Worm (Caenorhabditis elegans): ENCODE measurements around the gene F52E10.2.

ce11 chrX:16261993-16262392 lies 21.0 kb downstream of the F52E10.2 start, which contains the start of gene sgk-1:
- TF ChIP-seq fos-1 (tag; optimal IDR thresholded peaks at IDR 0.05), result no peak
- no peak for TF ChIP-seq unc-39 (tag; optimal IDR thresholded peaks at IDR 0.05)
- no peak for TF ChIP-seq egl-27 (tag; optimal IDR thresholded peaks at IDR 0.05)
- TF ChIP-seq spr-1 (tag; optimal IDR thresholded peaks at IDR 0.05), result no peak
- no peak for TF ChIP-seq nhr-237 (tag; optimal IDR thresholded peaks at IDR 0.05)
- TF ChIP-seq ztf-7 (tag; optimal IDR thresholded peaks at IDR 0.05), result no peak
- TF ChIP-seq pha-4 (GFP tag; IDR thresholded peaks at IDR 0.05), result no peak
- no peak for TF ChIP-seq pha-4 (tag; optimal IDR thresholded peaks at IDR 0.05)
- TF ChIP-seq nhr-10 (tag; optimal IDR thresholded peaks at IDR 0.05), result no peak

Measured in whole organism, L4 larva.